Fruit fly (Drosophila melanogaster) whole organism, embryonic: ENCODE results near the gene dpr9.

Experiments used
- Adf1 ChIP-seq: fragments of 200-800 bp; sonication (Bioruptor generic); IDR thresholded peaks from 2 replicates; pipeline ENCODE4 v1.3.6; 2022; ENCODE audit warnings: missing biosample characterization, missing genetic modification characterization
- Bteb2 ChIP-seq: fragments of 200-800 bp; sonication (Bioruptor generic); optimal IDR thresholded peaks from 2 replicates; lab custom pipeline; 2016; ENCODE audit warnings: missing biosample characterization, missing genetic modification characterization
- CG10366 ChIP-seq: fragments of 200-800 bp; sonication (Bioruptor generic); IDR thresholded peaks from 2 replicates; pipeline ENCODE4 v1.3.6; 2022; ENCODE audit warnings: missing biosample characterization, missing genetic modification characterization
- CG10462 ChIP-seq: fragments of 200-800 bp; sonication (Bioruptor generic); optimal IDR thresholded peaks from 2 replicates; lab custom pipeline; 2016; ENCODE audit warnings: missing biosample characterization, missing genetic modification characterization
- CG11560 ChIP-seq: fragments of 200-800 bp; sonication (Bioruptor generic); IDR thresholded peaks from 3 replicates; pipeline ENCODE4 v1.3.6; 2022; ENCODE audit warnings: missing biosample characterization, missing genetic modification characterization
- CG12769 ChIP-seq: fragments of 200-800 bp; sonication (Bioruptor generic); optimal IDR thresholded peaks from 2 replicates; lab custom pipeline; 2019; ENCODE audit warnings: missing biosample characterization, mild to moderate bottlenecking, missing genetic modification characterization, moderate library complexity
- CG14710 ChIP-seq: fragments of 200-800 bp; sonication (Bioruptor generic); optimal IDR thresholded peaks from 3 replicates; lab custom pipeline; 2019; ENCODE audit warnings: missing biosample characterization, mild to moderate bottlenecking, missing genetic modification characterization, moderate library complexity
- CG14965 ChIP-seq: fragments of 200-800 bp; sonication (Bioruptor generic); optimal IDR thresholded peaks from 2 replicates; lab custom pipeline; 2016; ENCODE audit warnings: missing biosample characterization, missing genetic modification characterization, borderline replicate concordance
- CG1647 ChIP-seq: fragments of 200-800 bp; sonication (Bioruptor generic); optimal IDR thresholded peaks from 3 replicates; lab custom pipeline; 2016; ENCODE audit warnings: missing biosample characterization, missing genetic modification characterization
- CG16815 ChIP-seq: fragments of 200-800 bp; sonication (Bioruptor generic); optimal IDR thresholded peaks from 3 replicates; lab custom pipeline; 2017; ENCODE audit warnings: missing biosample characterization, mild to moderate bottlenecking, missing genetic modification characterization
- CG17186 ChIP-seq: fragments of 200-800 bp; sonication (Bioruptor generic); optimal IDR thresholded peaks from 3 replicates; lab custom pipeline; 2017; ENCODE audit warnings: missing biosample characterization, missing genetic modification reagents, missing genetic modification characterization
- CG17568 ChIP-seq: fragments of 200-800 bp; sonication (Bioruptor generic); optimal IDR thresholded peaks from 2 replicates; lab custom pipeline; 2018; ENCODE audit warnings: missing biosample characterization, mild to moderate bottlenecking, missing genetic modification characterization, moderate library complexity
- CG1832 ChIP-seq: fragments of 200-800 bp; sonication (Bioruptor generic); optimal IDR thresholded peaks from 2 replicates; lab custom pipeline; 2017; ENCODE audit warnings: missing biosample characterization, mild to moderate bottlenecking, missing genetic modification characterization, inconsistent platforms
- CG18476 ChIP-seq: fragments of 200-800 bp; sonication (Bioruptor generic); optimal IDR thresholded peaks from 2 replicates; lab custom pipeline; 2016; ENCODE audit warnings: missing biosample characterization, mild to moderate bottlenecking, missing genetic modification characterization
- CG18599 ChIP-seq: fragments of 200-800 bp; sonication (Bioruptor generic); optimal IDR thresholded peaks from 3 replicates; lab custom pipeline; 2017; ENCODE audit warnings: missing biosample characterization, missing genetic modification characterization, mild to moderate bottlenecking, moderate library complexity, missing genetic modification reagents
- CG2120 ChIP-seq: fragments of 200-800 bp; sonication (Bioruptor generic); optimal IDR thresholded peaks from 3 replicates; lab custom pipeline; 2016; ENCODE audit warnings: missing biosample characterization, missing genetic modification characterization
- CG30020 ChIP-seq: fragments of 200-800 bp; optimal IDR thresholded peaks from 2 replicates; lab custom pipeline; 2019; ENCODE audit warnings: missing biosample characterization, mild to moderate bottlenecking, missing genetic modification characterization, moderate library complexity
- CG31224 ChIP-seq: fragments of 200-800 bp; sonication (Bioruptor generic); IDR thresholded peaks from 2 replicates; pipeline ENCODE4 v1.3.6; 2022; ENCODE audit warnings: missing biosample characterization, missing genetic modification characterization
- CG32532 ChIP-seq: fragments of 200-800 bp; sonication (Bioruptor generic); IDR thresholded peaks from 2 replicates; pipeline ENCODE4 v1.3.6; 2022; ENCODE audit warnings: missing biosample characterization, missing genetic modification characterization
- CG32772 ChIP-seq: fragments of 200-800 bp; sonication (Bioruptor generic); IDR thresholded peaks from 2 replicates; pipeline ENCODE4 v1.3.6; 2022; ENCODE audit warnings: missing biosample characterization, missing genetic modification characterization
- CG3995 ChIP-seq: fragments of 200-800 bp; sonication (Bioruptor generic); optimal IDR thresholded peaks from 3 replicates; lab custom pipeline; 2016; ENCODE audit warnings: missing biosample characterization, missing genetic modification characterization
- CG4328 ChIP-seq: fragments of 200-800 bp; sonication (Bioruptor generic); optimal IDR thresholded peaks from 3 replicates; lab custom pipeline; 2017; ENCODE audit warnings: missing biosample characterization, missing genetic modification reagents, missing genetic modification characterization
- CG4617 ChIP-seq: fragments of 200-800 bp; sonication (Bioruptor generic); optimal IDR thresholded peaks from 3 replicates; lab custom pipeline; 2016; ENCODE audit warnings: missing biosample characterization, missing genetic modification characterization, borderline replicate concordance
- CG6689 ChIP-seq: fragments of 200-800 bp; sonication (Bioruptor generic); IDR thresholded peaks from 2 replicates; pipeline ENCODE4 v1.3.6; 2022; ENCODE audit warnings: missing biosample characterization, missing genetic modification characterization
- CG9817 ChIP-seq: fragments of 200-800 bp; sonication (Bioruptor generic); optimal IDR thresholded peaks from 2 replicates; lab custom pipeline; 2018; ENCODE audit warnings: missing biosample characterization, mild to moderate bottlenecking, missing genetic modification characterization, moderate library complexity
- CG9876 ChIP-seq: fragments of 200-800 bp; sonication (Bioruptor generic); optimal IDR thresholded peaks from 2 replicates; lab custom pipeline; 2016; ENCODE audit warnings: missing biosample characterization, missing genetic modification characterization
- CrebB ChIP-seq: fragments of 200-800 bp; sonication (Bioruptor generic); optimal IDR thresholded peaks from 3 replicates; lab custom pipeline; 2018; ENCODE audit warnings: missing biosample characterization, mild to moderate bottlenecking, missing genetic modification characterization
- GATAe ChIP-seq: fragments of 200-800 bp; sonication (Bioruptor generic); conservative IDR thresholded peaks from 2 replicates; pipeline ENCODE4 v1.3.6; 2022; ENCODE audit warnings: missing biosample characterization, missing genetic modification characterization
- Hr39 ChIP-seq: fragments of >200 bp; optimal IDR thresholded peaks from 2 replicates; lab custom pipeline; 2017
- Hr51 ChIP-seq, 2 experiments: fragments of 200-800 bp; sonication (Bioruptor generic); optimal IDR thresholded peaks; 2 replicates in 1 of 2; 3 replicates in 1 of 2; lab custom pipeline; 2016 to 2018; ENCODE audit warnings: missing biosample characterization in 2 of 2, missing genetic modification characterization in 2 of 2, mild to moderate bottlenecking in 1 of 2, moderate library complexity in 1 of 2
- MBD-R2 ChIP-seq: fragments of 200-800 bp; sonication (Bioruptor generic); IDR thresholded peaks from 2 replicates; pipeline ENCODE4 v1.3.6; 2022; ENCODE audit warnings: missing biosample characterization, missing genetic modification characterization
- Nf-YA ChIP-seq: fragments of 200-800 bp; sonication (Bioruptor generic); IDR thresholded peaks from 2 replicates; pipeline ENCODE4 v1.3.6; 2022; ENCODE audit warnings: missing biosample characterization, missing genetic modification characterization
- Poxn ChIP-seq: fragments of 200-800 bp; sonication (Bioruptor generic); IDR thresholded peaks from 2 replicates; pipeline ENCODE4 v1.3.6; 2022; ENCODE audit warnings: missing biosample characterization, missing genetic modification characterization
- Sox100B ChIP-seq: fragments of 200-800 bp; sonication (Bioruptor generic); optimal IDR thresholded peaks from 3 replicates; lab custom pipeline; 2018; ENCODE audit warnings: missing biosample characterization, mild to moderate bottlenecking, missing genetic modification characterization
- TFAM ChIP-seq: fragments of 200-800 bp; sonication (Bioruptor generic); optimal IDR thresholded peaks from 2 replicates; lab custom pipeline; 2017; ENCODE audit warnings: missing biosample characterization, missing genetic modification characterization, inconsistent platforms
- Vsx1 ChIP-seq: fragments of 200-800 bp; sonication (Bioruptor generic); optimal IDR thresholded peaks from 2 replicates; lab custom pipeline; 2017; ENCODE audit warnings: missing biosample characterization, mild to moderate bottlenecking, missing genetic modification characterization, missing genetic modification reagents
- abd-A ChIP-seq: fragments of 200-800 bp; sonication (Bioruptor generic); optimal IDR thresholded peaks from 3 replicates; lab custom pipeline; 2019; ENCODE audit warnings: missing biosample characterization, mild to moderate bottlenecking, missing genetic modification characterization, moderate library complexity
- caup ChIP-seq: fragments of 200-800 bp; sonication (Bioruptor generic); optimal IDR thresholded peaks from 3 replicates; lab custom pipeline; 2017; ENCODE audit warnings: missing biosample characterization, mild to moderate bottlenecking, missing genetic modification characterization, moderate library complexity; ENCODE audit not compliant: severe bottlenecking
- dpn ChIP-seq, 2 experiments: fragments of 200-800 bp; sonication (Bioruptor generic); optimal IDR thresholded peaks; 3 replicates each; lab custom pipeline; 2016; ENCODE audit warnings: missing biosample characterization in 2 of 2, missing genetic modification characterization in 2 of 2
- emc ChIP-seq: fragments of 200-800 bp; sonication (Bioruptor generic); optimal IDR thresholded peaks from 2 replicates; lab custom pipeline; 2016; ENCODE audit warnings: missing biosample characterization, missing genetic modification characterization
- ewg ChIP-seq: fragments of 200-800 bp; sonication (Bioruptor generic); optimal IDR thresholded peaks from 3 replicates; lab custom pipeline; 2017; ENCODE audit warnings: mild to moderate bottlenecking, missing biosample characterization, missing genetic modification reagents, missing genetic modification characterization
- fd3F ChIP-seq: fragments of 200-800 bp; sonication (Bioruptor generic); optimal IDR thresholded peaks from 2 replicates; lab custom pipeline; 2018; ENCODE audit warnings: missing biosample characterization, mild to moderate bottlenecking, missing genetic modification characterization, moderate library complexity
- fd64A ChIP-seq: fragments of 200-800 bp; sonication (Bioruptor generic); optimal IDR thresholded peaks from 3 replicates; lab custom pipeline; 2018; ENCODE audit warnings: missing biosample characterization, mild to moderate bottlenecking, missing genetic modification characterization
- grau ChIP-seq: fragments of 200-800 bp; optimal IDR thresholded peaks from 3 replicates; lab custom pipeline; 2019; ENCODE audit warnings: missing biosample characterization, mild to moderate bottlenecking, missing genetic modification characterization, moderate library complexity
- lab ChIP-seq: fragments of 200-800 bp; sonication (Bioruptor generic); optimal IDR thresholded peaks from 3 replicates; lab custom pipeline; 2017; ENCODE audit warnings: missing biosample characterization, missing genetic modification characterization, mild to moderate bottlenecking, moderate library complexity, missing genetic modification reagents
- pros ChIP-seq: fragments of 200-800 bp; sonication (Bioruptor generic); optimal IDR thresholded peaks from 3 replicates; lab custom pipeline; 2019; ENCODE audit warnings: missing biosample characterization, mild to moderate bottlenecking, missing genetic modification characterization, moderate library complexity
- sd ChIP-seq: fragments of 200-800 bp; sonication (Bioruptor generic); optimal IDR thresholded peaks from 3 replicates; lab custom pipeline; 2018; ENCODE audit warnings: missing biosample characterization, mild to moderate bottlenecking, missing genetic modification characterization, moderate library complexity
- sens-2 ChIP-seq: fragments of 200-800 bp; sonication (Bioruptor generic); IDR thresholded peaks from 2 replicates; pipeline ENCODE4 v1.3.6; 2022; ENCODE audit warnings: missing biosample characterization, missing genetic modification characterization
- ttk ChIP-seq: fragments of 200-800 bp; sonication (Bioruptor generic); IDR thresholded peaks from 2 replicates; pipeline ENCODE4 v2.1.2; 2022; ENCODE audit warnings: missing biosample characterization, missing genetic modification characterization
- twi ChIP-seq: fragments of 200-800 bp; optimal IDR thresholded peaks from 2 replicates; lab custom pipeline; 2019; ENCODE audit warnings: missing biosample characterization, mild to moderate bottlenecking, missing genetic modification characterization, moderate library complexity
- wek ChIP-seq: fragments of 200-800 bp; sonication (Bioruptor generic); optimal IDR thresholded peaks from 3 replicates; lab custom pipeline; 2018; ENCODE audit warnings: missing biosample characterization, mild to moderate bottlenecking, missing genetic modification characterization, moderate library complexity

dpr9 gene

dm6 chr3R:15117765-15118164 lies 40.8 kb upstream of the dpr9 start (continued):
- TF ChIP-seq CG1832 (GFP tag; lab: Kevin White, UChicago) (no peak), abd-A (tag; lab: Kevin White, UChicago) (peak; percentile 66), sd (tag; lab: Kevin White, UChicago) (peak; percentile 42), CG1647 (GFP tag; lab: Kevin White, UChicago) (no peak), lab (GFP tag; lab: Kevin White, UChicago) (peak; percentile 73), CG16815 (GFP tag; lab: Kevin White, UChicago) (no peak), CG32532 (GFP tag; lab: Robert Waterston, UW) (no peak), CG14965 (no peak), CG11560 (tag; lab: Robert Waterston, UW) (no peak), Nf-YA (GFP tag; lab: Robert Waterston, UW) (no peak), CG18599 (GFP tag; lab: Kevin White, UChicago) (peak; percentile 69), CG10366 (GFP tag; lab: Robert Waterston, UW) (no peak; the same call in 1 of the 2 replicates), CG17186 (GFP tag; lab: Kevin White, UChicago) (no peak), Poxn (GFP tag; lab: Robert Waterston, UW) (no peak), Hr51 (GFP tag; optimal IDR thresholded peaks at IDR 0.05; lab: Kevin White, UChicago) (peak in 1 of 2 experiments; percentile 68), Sox100B (GFP tag; lab: Kevin White, UChicago) (peak; percentile 28), fd3F (GFP tag; lab: Kevin White, UChicago) (no peak), CG30020 (tag; lab: Kevin White, UChicago) (no peak), sens-2 (GFP tag; lab: Robert Waterston, UW) (no peak), CG3995 (GFP tag; lab: Kevin White, UChicago) (no peak), Vsx1 (no peak), CrebB (tag; lab: Kevin White, UChicago) (no peak), Adf1 (GFP tag; lab: Robert Waterston, UW) (no peak), CG14710 (tag; lab: Kevin White, UChicago) (no peak), grau (tag; lab: Kevin White, UChicago) (peak; percentile 52), dpn (GFP tag; optimal IDR thresholded peaks at IDR 0.05; lab: Kevin White, UChicago) (peak in 1 of 2 experiments; percentile 1), CG18476 (no peak), CG9817 (tag; lab: Kevin White, UChicago) (no peak), Bteb2 (GFP tag; lab: Kevin White, UChicago) (no peak), CG9876 (GFP tag; lab: Kevin White, UChicago) (no peak), ttk (GFP tag; lab: Robert Waterston, UW) (no peak), twi (tag; lab: Kevin White, UChicago) (no peak), CG32772 (0 out of 2 replicates have a peak, but pooled peaks have one; percentile 24), CG31224 (no peak), MBD-R2 (no peak), CG6689 (0 out of 2 replicates have a peak, but pooled peaks have one; percentile 35), TFAM (no peak), fd64A (GFP tag; lab: Kevin White, UChicago) (no peak), CG12769 (tag; lab: Kevin White, UChicago) (peak; percentile 24), Hr39 (lab: Kevin White, UChicago) (no peak), CG4617 (GFP tag; lab: Kevin White, UChicago) (no peak), wek (GFP tag; lab: Kevin White, UChicago) (no peak), CG4328 (GFP tag; lab: Kevin White, UChicago) (no peak), caup (GFP tag; lab: Kevin White, UChicago) (no peak), ewg (no peak), CG2120 (GFP tag; lab: Kevin White, UChicago) (peak; percentile 8), GATAe (no peak), CG10462 (GFP tag; lab: Kevin White, UChicago) (no peak), CG17568 (GFP tag; lab: Kevin White, UChicago) (no peak), emc (no peak), pros (GFP tag; lab: Kevin White, UChicago) (no peak)
